Fruit fly (Drosophila melanogaster) whole organism, embryonic: Measurements from ENCODE around the gene CG43291.

Experiments used
- Abd-B ChIP-seq: fragments of 200-800 bp; sonication (Bioruptor generic); optimal IDR thresholded peaks from 2 replicates; lab custom pipeline; 2018; ENCODE audit warnings: missing biosample characterization, mild to moderate bottlenecking, missing genetic modification characterization, moderate library complexity
- Awh ChIP-seq: fragments of 200-800 bp; sonication (Bioruptor generic); IDR thresholded peaks from 2 replicates; pipeline ENCODE4, ENCODE4 v1.3.6; 2022; ENCODE audit warnings: missing biosample characterization, missing genetic modification characterization
- Bgb ChIP-seq: fragments of 200-800 bp; sonication (Bioruptor generic); IDR thresholded peaks from 2 replicates; pipeline ENCODE4 v1.3.6; 2022; ENCODE audit warnings: missing biosample characterization, missing genetic modification characterization; ENCODE audit not compliant: partially characterized antibody
- CG10431 ChIP-seq: fragments of 200-800 bp; sonication (Bioruptor generic); optimal IDR thresholded peaks from 3 replicates; lab custom pipeline; 2018; ENCODE audit warnings: missing biosample characterization, mild to moderate bottlenecking, missing genetic modification characterization
- CG13287 ChIP-seq: fragments of 200-800 bp; sonication (Bioruptor generic); IDR thresholded peaks from 2 replicates; pipeline ENCODE4 v1.3.6; 2022; ENCODE audit warnings: missing biosample characterization, missing genetic modification characterization; ENCODE audit not compliant: partially characterized antibody
- CG14860 ChIP-seq: fragments of 200-800 bp; sonication (Bioruptor generic); IDR thresholded peaks from 3 replicates; pipeline ENCODE4 v1.3.6; 2022; ENCODE audit warnings: missing biosample characterization, missing genetic modification characterization; ENCODE audit not compliant: partially characterized antibody
- CG15479 ChIP-seq: fragments of 200-800 bp; sonication (Bioruptor generic); optimal IDR thresholded peaks from 3 replicates; lab custom pipeline; 2019; ENCODE audit warnings: missing biosample characterization, mild to moderate bottlenecking, missing genetic modification characterization, moderate library complexity
- CG15514 ChIP-seq: fragments of 200-800 bp; sonication (Bioruptor generic); optimal IDR thresholded peaks from 3 replicates; lab custom pipeline; 2017; ENCODE audit warnings: missing biosample characterization, missing genetic modification characterization, mild to moderate bottlenecking, moderate library complexity, missing genetic modification reagents
- CG16815 ChIP-seq: fragments of 200-800 bp; sonication (Bioruptor generic); optimal IDR thresholded peaks from 3 replicates; lab custom pipeline; 2017; ENCODE audit warnings: missing biosample characterization, mild to moderate bottlenecking, missing genetic modification characterization
- CG17829 ChIP-seq: fragments of 200-800 bp; optimal IDR thresholded peaks from 2 replicates; lab custom pipeline; 2019; ENCODE audit warnings: missing biosample characterization, mild to moderate bottlenecking, missing genetic modification characterization, moderate library complexity
- CG2120 ChIP-seq: fragments of 200-800 bp; sonication (Bioruptor generic); optimal IDR thresholded peaks from 3 replicates; lab custom pipeline; 2016; ENCODE audit warnings: missing biosample characterization, missing genetic modification characterization
- CG31441 ChIP-seq: fragments of 200-800 bp; sonication (Bioruptor generic); IDR thresholded peaks from 2 replicates; pipeline ENCODE4 v1.3.6; 2022; ENCODE audit warnings: missing biosample characterization, missing genetic modification characterization
- CG34376 ChIP-seq: fragments of 200-800 bp; sonication (Bioruptor generic); optimal IDR thresholded peaks from 2 replicates; lab custom pipeline; 2018; ENCODE audit warnings: missing biosample characterization, mild to moderate bottlenecking, missing genetic modification characterization
- CG4404 ChIP-seq: fragments of 200-800 bp; sonication (Bioruptor generic); IDR thresholded peaks from 2 replicates; pipeline ENCODE4 v1.3.6; 2022; ENCODE audit warnings: missing biosample characterization, missing genetic modification characterization
- CG4854 ChIP-seq: fragments of 200-800 bp; sonication (Bioruptor generic); optimal IDR thresholded peaks from 2 replicates; lab custom pipeline; 2016; ENCODE audit warnings: missing biosample characterization, missing genetic modification characterization, inconsistent platforms
- CG5180 ChIP-seq: fragments of 200-800 bp; sonication (Bioruptor generic); optimal IDR thresholded peaks from 3 replicates; lab custom pipeline; 2017; ENCODE audit warnings: missing biosample characterization, missing genetic modification characterization, mild to moderate bottlenecking, moderate library complexity, missing genetic modification reagents
- CG6683 ChIP-seq: fragments of 200-800 bp; sonication (Bioruptor generic); optimal IDR thresholded peaks from 2 replicates; lab custom pipeline; 2017; ENCODE audit warnings: missing biosample characterization, mild to moderate bottlenecking, missing genetic modification characterization, missing genetic modification reagents
- CG8359 ChIP-seq: fragments of 200-800 bp; sonication (Bioruptor generic); optimal IDR thresholded peaks from 2 replicates; lab custom pipeline; 2017; ENCODE audit warnings: missing biosample characterization, mild to moderate bottlenecking, missing genetic modification characterization, borderline replicate concordance
- Chrac-16 ChIP-seq: fragments of 200-800 bp; sonication (Bioruptor generic); optimal IDR thresholded peaks from 3 replicates; lab custom pipeline; 2016; ENCODE audit warnings: missing biosample characterization, missing genetic modification characterization
- CrebB ChIP-seq: fragments of 200-800 bp; sonication (Bioruptor generic); optimal IDR thresholded peaks from 3 replicates; lab custom pipeline; 2018; ENCODE audit warnings: missing biosample characterization, mild to moderate bottlenecking, missing genetic modification characterization
- E2f1 ChIP-seq: fragments of 200-800 bp; sonication (Bioruptor generic); IDR thresholded peaks from 2 replicates; pipeline ENCODE4 v1.3.6; 2022; ENCODE audit warnings: missing biosample characterization, missing genetic modification characterization
- Fer2 ChIP-seq: fragments of 200-800 bp; sonication (Bioruptor generic); optimal IDR thresholded peaks from 2 replicates; lab custom pipeline; 2018; ENCODE audit warnings: missing biosample characterization, mild to moderate bottlenecking, missing genetic modification characterization, moderate library complexity
- HLH4C ChIP-seq: fragments of 200-800 bp; sonication (Bioruptor generic); IDR thresholded peaks from 3 replicates; pipeline ENCODE4 v1.3.6; 2022; ENCODE audit warnings: missing biosample characterization, missing genetic modification characterization; ENCODE audit not compliant: partially characterized antibody
- Max ChIP-seq: fragments of 200-800 bp; sonication (Bioruptor generic); optimal IDR thresholded peaks from 2 replicates; lab custom pipeline; 2016; ENCODE audit warnings: missing biosample characterization, mild to moderate bottlenecking, missing genetic modification characterization
- Mrtf ChIP-seq: fragments of 200-800 bp; sonication (Bioruptor generic); IDR thresholded peaks from 3 replicates; pipeline ENCODE4 v1.3.6; 2022; ENCODE audit warnings: missing biosample characterization, missing genetic modification characterization
- NFAT ChIP-seq: fragments of 200-800 bp; sonication (Bioruptor generic); IDR thresholded peaks from 2 replicates; pipeline ENCODE4 v1.3.6; 2022; ENCODE audit warnings: missing biosample characterization, missing genetic modification characterization
- NK7.1 ChIP-seq: fragments of 200-800 bp; sonication (Bioruptor generic); optimal IDR thresholded peaks from 3 replicates; lab custom pipeline; 2016; ENCODE audit warnings: missing biosample characterization, missing genetic modification characterization
- Optix ChIP-seq: fragments of 200-800 bp; sonication (Bioruptor generic); IDR thresholded peaks from 3 replicates; pipeline ENCODE4 v1.3.6; 2022; ENCODE audit warnings: missing biosample characterization, missing genetic modification characterization
- Sin3A ChIP-seq: fragments of >200 bp; optimal IDR thresholded peaks from 2 replicates; lab custom pipeline; 2018
- bigmax ChIP-seq: fragments of 200-800 bp; sonication (Bioruptor generic); optimal IDR thresholded peaks from 2 replicates; lab custom pipeline; 2018; ENCODE audit warnings: missing biosample characterization, mild to moderate bottlenecking, missing genetic modification characterization
- btn ChIP-seq: fragments of 200-800 bp; sonication (Bioruptor generic); optimal IDR thresholded peaks from 2 replicates; lab custom pipeline; 2016; ENCODE audit warnings: missing biosample characterization, missing genetic modification characterization
- cad ChIP-seq: fragments of >200 bp; optimal IDR thresholded peaks from 2 replicates; lab custom pipeline; 2017; ENCODE audit warnings: missing biosample characterization, missing genetic modification characterization
- ci ChIP-seq: fragments of 200-800 bp; sonication (Bioruptor generic); IDR thresholded peaks from 3 replicates; pipeline ENCODE4 v1.3.6; 2022; ENCODE audit warnings: missing biosample characterization, missing genetic modification characterization
- dmrt99B ChIP-seq: fragments of 200-800 bp; sonication (Bioruptor generic); optimal IDR thresholded peaks from 2 replicates; lab custom pipeline; 2018; ENCODE audit warnings: missing biosample characterization, mild to moderate bottlenecking, missing genetic modification characterization, moderate library complexity
- fru ChIP-seq: fragments of >200 bp; optimal IDR thresholded peaks from 2 replicates; lab custom pipeline; 2017
- gcm2 ChIP-seq: fragments of 200-800 bp; sonication (Bioruptor generic); optimal IDR thresholded peaks from 2 replicates; lab custom pipeline; 2016; ENCODE audit warnings: missing biosample characterization, missing genetic modification characterization
- gro ChIP-seq: fragments of 200-800 bp; sonication (Bioruptor generic); optimal IDR thresholded peaks from 2 replicates; lab custom pipeline; 2016; ENCODE audit warnings: missing biosample characterization, missing genetic modification characterization
- her ChIP-seq: fragments of 200-800 bp; sonication (Bioruptor generic); optimal IDR thresholded peaks from 2 replicates; lab custom pipeline; 2016; ENCODE audit warnings: missing biosample characterization, missing genetic modification characterization
- ken ChIP-seq: fragments of 200-800 bp; sonication (Bioruptor generic); IDR thresholded peaks from 3 replicates; pipeline ENCODE4 v1.3.6; 2022; ENCODE audit warnings: missing biosample characterization, missing genetic modification characterization
- lola ChIP-seq, 3 experiments: fragments of >200 bp in 2 of 3; fragments of 200-800 bp in 1 of 3; sonication (Bioruptor generic) in 1 of 3; optimal IDR thresholded peaks; 2 replicates each; lab custom pipeline; 2017 to 2019; ENCODE audit warnings: missing biosample characterization in 3 of 3, missing genetic modification characterization in 3 of 3, mild to moderate bottlenecking in 1 of 3, moderate library complexity in 1 of 3
- mld ChIP-seq: fragments of 200-800 bp; sonication (Bioruptor generic); IDR thresholded peaks from 3 replicates; pipeline ENCODE4 v1.3.6; 2022; ENCODE audit warnings: missing biosample characterization, missing genetic modification characterization; ENCODE audit not compliant: partially characterized antibody
- nau ChIP-seq: fragments of 200-800 bp; sonication (Bioruptor generic); optimal IDR thresholded peaks from 3 replicates; lab custom pipeline; 2017; ENCODE audit warnings: missing biosample characterization, mild to moderate bottlenecking, missing genetic modification characterization, missing genetic modification reagents
- nmo ChIP-seq: fragments of 200-800 bp; sonication (Bioruptor generic); optimal IDR thresholded peaks from 2 replicates; lab custom pipeline; 2018; ENCODE audit warnings: missing biosample characterization, mild to moderate bottlenecking, missing genetic modification characterization, moderate library complexity
- oc ChIP-seq: fragments of 200-800 bp; sonication (Bioruptor generic); optimal IDR thresholded peaks from 2 replicates; lab custom pipeline; 2018; ENCODE audit warnings: missing biosample characterization, mild to moderate bottlenecking, missing genetic modification characterization, moderate library complexity
- phol ChIP-seq: fragments of 200-800 bp; sonication (Bioruptor generic); optimal IDR thresholded peaks from 3 replicates; lab custom pipeline; 2018; ENCODE audit warnings: missing biosample characterization, mild to moderate bottlenecking, missing genetic modification characterization, moderate library complexity
- sd ChIP-seq: fragments of 200-800 bp; sonication (Bioruptor generic); optimal IDR thresholded peaks from 3 replicates; lab custom pipeline; 2018; ENCODE audit warnings: missing biosample characterization, mild to moderate bottlenecking, missing genetic modification characterization, moderate library complexity
- sima ChIP-seq: fragments of 200-800 bp; sonication (Bioruptor generic); optimal IDR thresholded peaks from 2 replicates; lab custom pipeline; 2016; ENCODE audit warnings: missing biosample characterization, missing genetic modification characterization
- stc ChIP-seq: fragments of 200-800 bp; sonication (Bioruptor generic); IDR thresholded peaks from 2 replicates; pipeline ENCODE4 v1.3.6; 2022; ENCODE audit warnings: missing biosample characterization, missing genetic modification characterization
- tll ChIP-seq, 2 experiments: fragments of 200-800 bp in 1 of 2; fragments of >200 bp in 1 of 2; sonication (Bioruptor generic) in 1 of 2; optimal IDR thresholded peaks; 2 replicates each; lab custom pipeline; 2017 to 2019; ENCODE audit warnings: missing biosample characterization in 2 of 2, missing genetic modification characterization in 2 of 2, mild to moderate bottlenecking in 1 of 2, moderate library complexity in 1 of 2

CG43291 gene

DNA sequence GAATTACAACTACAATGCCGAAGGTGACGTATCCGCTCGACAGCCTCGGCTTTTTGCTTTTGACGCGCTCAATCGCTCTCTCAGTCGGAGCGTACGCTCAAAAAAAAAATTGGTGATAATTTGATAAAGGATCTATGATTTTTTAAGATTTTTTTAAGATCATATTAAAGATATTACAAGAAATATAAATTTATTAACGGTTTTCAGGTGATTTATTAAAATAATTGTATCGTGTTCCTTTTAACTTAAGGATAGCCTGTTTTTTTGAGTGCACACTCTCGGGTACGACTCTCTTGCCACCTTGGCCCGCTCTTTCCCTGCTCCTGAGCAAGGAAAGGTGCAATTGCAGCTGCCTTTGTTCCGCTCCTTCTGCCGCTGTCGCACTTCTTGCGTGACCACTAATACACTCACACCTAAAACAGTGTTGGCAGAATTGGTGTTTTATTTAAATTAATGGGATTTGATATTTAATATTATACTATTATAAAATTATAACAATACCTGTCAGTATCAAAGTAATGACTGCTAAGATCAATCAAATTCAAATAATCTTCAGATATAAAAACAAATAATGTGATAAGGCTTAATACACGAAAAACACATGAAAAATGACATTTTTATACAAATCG is 33.5 kb upstream of the CG43291 start (continued):
- peak; percentile 78 for TF ChIP-seq CrebB (tag; lab: Kevin White, UChicago)
- no peak for TF ChIP-seq NK7.1
- TF ChIP-seq CG8359: peak; percentile 57
- TF ChIP-seq Abd-B (GFP tag; lab: Kevin White, UChicago): peak; percentile 24
- no peak for TF ChIP-seq gro (GFP tag; lab: Kevin White, UChicago)
- TF ChIP-seq nau: no peak
- TF ChIP-seq sd (tag; lab: Kevin White, UChicago): no peak
- TF ChIP-seq cad (GFP tag; lab: Kevin White, UChicago): no peak
- peak; percentile 91 for TF ChIP-seq CG17829 (tag; lab: Kevin White, UChicago)
- TF ChIP-seq mld (GFP tag; lab: Robert Waterston, UW): no peak
- TF ChIP-seq HLH4C (GFP tag; lab: Robert Waterston, UW): no peak
- TF ChIP-seq Fer2 (tag; lab: Kevin White, UChicago): no peak
- peak; percentile 40; the same call in 1 of the 2 replicates for TF ChIP-seq NFAT (GFP tag; lab: Robert Waterston, UW)
- TF ChIP-seq ken (GFP tag; lab: Robert Waterston, UW): peak; percentile 68; the same call in 1 of the 3 replicates
- TF ChIP-seq CG6683 (GFP tag; lab: Kevin White, UChicago): no peak
- peak; percentile 82 for TF ChIP-seq CG16815 (GFP tag; lab: Kevin White, UChicago)
- peak; percentile 93 for TF ChIP-seq CG4404
- TF ChIP-seq CG4854 (GFP tag; lab: Kevin White, UChicago): no peak
- no peak for TF ChIP-seq her
- peak; percentile 79 for TF ChIP-seq CG31441 (GFP tag; lab: Robert Waterston, UW)
- TF ChIP-seq fru (lab: Kevin White, UChicago): no peak
- TF ChIP-seq stc (GFP tag; lab: Robert Waterston, UW): peak; percentile 86
- peak; percentile 18 for TF ChIP-seq gcm2 (GFP tag; lab: Kevin White, UChicago)
- peak; percentile 90 for TF ChIP-seq ci (GFP tag; lab: Robert Waterston, UW)
- TF ChIP-seq tll (GFP tag; optimal IDR thresholded peaks at IDR 0.05; lab: Kevin White, UChicago): peak in 1 of 2 experiments; percentile 85
- TF ChIP-seq Bgb: no peak
- peak; percentile 54; the same call in 2 of the 3 replicates for TF ChIP-seq Optix (GFP tag; lab: Robert Waterston, UW)
- TF ChIP-seq CG34376 (GFP tag; lab: Kevin White, UChicago): peak; percentile 48
- TF ChIP-seq Max (GFP tag; lab: Kevin White, UChicago): peak; percentile 60
- peak; percentile 62 for TF ChIP-seq oc (tag; lab: Kevin White, UChicago)
- TF ChIP-seq CG15514 (GFP tag; lab: Kevin White, UChicago): peak; percentile 69
- peak; percentile 32 for TF ChIP-seq CG5180 (GFP tag; lab: Kevin White, UChicago)
- no peak for TF ChIP-seq CG13287
- TF ChIP-seq Mrtf (GFP tag; lab: Robert Waterston, UW): peak; percentile 66; the same call in 2 of the 3 replicates
- TF ChIP-seq E2f1: peak; percentile 71
- TF ChIP-seq CG2120 (GFP tag; lab: Kevin White, UChicago): no peak
- TF ChIP-seq lola (GFP tag; optimal IDR thresholded peaks at IDR 0.05; lab: Kevin White, UChicago): peak in 1 of 3 experiments; percentile 88
- TF ChIP-seq CG14860 (GFP tag; lab: Robert Waterston, UW): no peak
- TF ChIP-seq Chrac-16 (GFP tag; lab: Kevin White, UChicago): peak; percentile 75
- TF ChIP-seq phol (tag; lab: Kevin White, UChicago): peak; percentile 81
- TF ChIP-seq CG15479 (GFP tag; lab: Kevin White, UChicago): peak; percentile 75
- peak; percentile 75 for TF ChIP-seq nmo (GFP tag; lab: Kevin White, UChicago)
- no peak for TF ChIP-seq CG10431 (GFP tag; lab: Kevin White, UChicago)
- no peak for TF ChIP-seq btn (GFP tag; lab: Kevin White, UChicago)
- TF ChIP-seq bigmax (GFP tag; lab: Kevin White, UChicago): no peak
- TF ChIP-seq sima (GFP tag; lab: Kevin White, UChicago): no peak
- no peak for TF ChIP-seq dmrt99B
- no peak for TF ChIP-seq Sin3A
- peak; percentile 68 for TF ChIP-seq Awh
